Fruit fly (Drosophila melanogaster) whole organism, pupa: ENCODE measurements around the gene CG11714.

ENCODE experiments used
- CG10348 ChIP-seq: fragments of 200-800 bp; sonication (Bioruptor generic); IDR thresholded peaks from 2 replicates; pipeline ENCODE4 v1.3.6; 2022; ENCODE audit warnings: missing biosample characterization, missing genetic modification characterization
- CG12605 ChIP-seq: fragments of 200-800 bp; sonication (Bioruptor generic); IDR thresholded peaks from 2 replicates; pipeline ENCODE4 v1.3.6; 2022; ENCODE audit warnings: missing biosample characterization, missing genetic modification characterization
- CG13204 ChIP-seq: fragments of 200-800 bp; sonication (Bioruptor generic); optimal IDR thresholded peaks from 2 replicates; lab custom pipeline; 2018; ENCODE audit warnings: missing biosample characterization, mild to moderate bottlenecking, missing genetic modification characterization, moderate library complexity
- CG14655 ChIP-seq: fragments of 200-800 bp; sonication (Bioruptor generic); optimal IDR thresholded peaks from 3 replicates; lab custom pipeline; 2017; ENCODE audit warnings: mild to moderate bottlenecking, missing biosample characterization, missing genetic modification reagents, missing genetic modification characterization
- CG15710 ChIP-seq: fragments of 200-800 bp; sonication (Bioruptor generic); optimal IDR thresholded peaks from 2 replicates; lab custom pipeline; 2018; ENCODE audit warnings: missing biosample characterization, mild to moderate bottlenecking, missing genetic modification characterization, moderate library complexity
- CG17806 ChIP-seq: fragments of 200-800 bp; sonication (Bioruptor generic); optimal IDR thresholded peaks from 2 replicates; lab custom pipeline; 2018; ENCODE audit warnings: missing biosample characterization, mild to moderate bottlenecking, missing genetic modification characterization, moderate library complexity
- CG32121 ChIP-seq: fragments of 200-800 bp; sonication (Bioruptor generic); IDR thresholded peaks from 2 replicates; pipeline ENCODE4 v1.3.6; 2022; ENCODE audit warnings: missing biosample characterization, missing genetic modification characterization
- CG34367 ChIP-seq: fragments of 200-800 bp; sonication (Bioruptor generic); optimal IDR thresholded peaks from 2 replicates; lab custom pipeline; 2018; ENCODE audit warnings: missing biosample characterization, mild to moderate bottlenecking, missing genetic modification characterization
- CG4496 ChIP-seq: fragments of 200-800 bp; sonication (Bioruptor generic); IDR thresholded peaks from 3 replicates; pipeline ENCODE4 v1.3.6; 2022; ENCODE audit warnings: missing biosample characterization, missing genetic modification characterization
- CG8159 ChIP-seq: fragments of 200-800 bp; sonication (Bioruptor generic); optimal IDR thresholded peaks from 3 replicates; lab custom pipeline; 2018; ENCODE audit warnings: missing biosample characterization, mild to moderate bottlenecking, missing genetic modification characterization, moderate library complexity
- CG8301 ChIP-seq: fragments of 200-800 bp; sonication (Bioruptor generic); optimal IDR thresholded peaks from 2 replicates; lab custom pipeline; 2018; ENCODE audit warnings: missing biosample characterization, mild to moderate bottlenecking, missing genetic modification characterization
- CG9948 ChIP-seq: fragments of 200-800 bp; sonication (Bioruptor generic); optimal IDR thresholded peaks from 2 replicates; lab custom pipeline; 2018; ENCODE audit warnings: missing biosample characterization, mild to moderate bottlenecking, missing genetic modification characterization, moderate library complexity
- D1 ChIP-seq: fragments of 200-800 bp; sonication (Bioruptor generic); optimal IDR thresholded peaks from 2 replicates; lab custom pipeline; 2018; ENCODE audit warnings: missing biosample characterization, mild to moderate bottlenecking, missing genetic modification characterization, moderate library complexity
- EcR ChIP-seq: fragments of 200-800 bp; sonication (Bioruptor generic); optimal IDR thresholded peaks from 3 replicates; lab custom pipeline; 2019; ENCODE audit warnings: missing biosample characterization, missing genetic modification characterization, mild to moderate bottlenecking, moderate library complexity, missing genetic modification reagents
- Ets98B ChIP-seq: fragments of 200-800 bp; sonication (Bioruptor generic); IDR thresholded peaks from 2 replicates; pipeline ENCODE4 v1.3.6; 2022; ENCODE audit warnings: missing biosample characterization, missing genetic modification characterization
- Pif1A ChIP-seq: fragments of 200-800 bp; sonication (Bioruptor generic); optimal IDR thresholded peaks from 3 replicates; lab custom pipeline; 2016; ENCODE audit warnings: missing biosample characterization, missing genetic modification characterization
- Pif1B ChIP-seq: fragments of 200-800 bp; sonication (Bioruptor generic); optimal IDR thresholded peaks from 3 replicates; lab custom pipeline; 2016; ENCODE audit warnings: missing biosample characterization, missing genetic modification characterization
- Snoo ChIP-seq: fragments of 200-800 bp; sonication (Bioruptor generic); optimal IDR thresholded peaks from 3 replicates; lab custom pipeline; 2017; ENCODE audit warnings: missing biosample characterization, mild to moderate bottlenecking, missing genetic modification characterization, inconsistent platforms
- fd96Ca ChIP-seq: fragments of 200-800 bp; sonication (Bioruptor generic); IDR thresholded peaks from 3 replicates; pipeline ENCODE4 v1.3.6; 2022; ENCODE audit warnings: missing biosample characterization, missing genetic modification characterization
- gl ChIP-seq: fragments of 200-800 bp; sonication (Bioruptor generic); optimal IDR thresholded peaks from 2 replicates; lab custom pipeline; 2018; ENCODE audit warnings: missing biosample characterization, mild to moderate bottlenecking, missing genetic modification characterization
- rn ChIP-seq: fragments of 200-800 bp; sonication (Bioruptor generic); IDR thresholded peaks from 2 replicates; pipeline ENCODE4 v1.3.6; 2022; ENCODE audit warnings: missing biosample characterization, missing genetic modification characterization

Gene CG11714

DNA sequence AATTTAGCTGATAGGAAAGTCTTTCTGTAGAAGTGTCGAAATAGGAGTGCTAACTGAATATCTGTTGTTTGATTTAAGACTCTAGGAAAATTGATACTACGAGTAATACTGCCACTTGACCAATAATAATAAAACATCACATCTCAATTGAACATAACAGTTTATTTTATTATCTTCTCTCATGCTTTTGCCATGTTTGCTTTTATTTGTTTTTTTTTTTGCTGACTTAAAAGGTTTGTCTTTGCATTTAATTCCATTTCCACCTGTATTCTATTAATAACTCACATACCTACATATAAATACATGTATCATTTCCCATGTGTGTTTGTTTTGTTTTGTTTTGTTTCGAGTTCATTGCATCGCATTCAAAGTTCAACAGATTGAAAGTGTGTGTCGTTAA is at the start of gene CG11714, which contains the start of gene Fuca:
Gene CG11714, minus strand, starts transcription at position 101 of the 400 bp plus-strand sequence.
Gene Fuca, minus strand, starts transcription at position 101 of the 400 bp plus-strand sequence.
- TF ChIP-seq rn (GFP tag; lab: Robert Waterston, UW) = no peak
- no peak for TF ChIP-seq CG8159 (tag; lab: Kevin White, UChicago)
- TF ChIP-seq CG8301 (tag; lab: Kevin White, UChicago) = no peak
- TF ChIP-seq Snoo = no peak
- TF ChIP-seq CG17806 (tag; lab: Kevin White, UChicago) = no peak
- no peak for TF ChIP-seq CG14655 (GFP tag; lab: Kevin White, UChicago)
- no peak for TF ChIP-seq CG34367 (tag; lab: Kevin White, UChicago)
- TF ChIP-seq CG9948 (tag; lab: Kevin White, UChicago) = no peak
- no peak for TF ChIP-seq CG4496 (GFP tag; lab: Robert Waterston, UW)
- no peak for TF ChIP-seq EcR
- no peak for TF ChIP-seq CG10348 (GFP tag; lab: Robert Waterston, UW)
- no peak for TF ChIP-seq CG13204 (GFP tag; lab: Kevin White, UChicago)
- no peak for TF ChIP-seq CG32121 (GFP tag; lab: Robert Waterston, UW)
- TF ChIP-seq Pif1A (GFP tag; lab: Kevin White, UChicago) = no peak
- no peak for TF ChIP-seq CG12605

- TF ChIP-seq Pif1A (GFP tag; lab: Kevin White, UChicago) (no peak), EcR (no peak), CG10348 (GFP tag; lab: Robert Waterston, UW) (no peak)
These were observed 41.5 kb upstream of the CG11714 start, which contains the start of the genes CG46412 and CG33267 for dm6 chr3L:11563972-11564533. Gene CG46412 (minus strand): TSS chr3L:11564072. Gene CG33267 (plus strand): TSS chr3L:11564483.

dm6 chr3L:11561946-11562760 is 39.6 kb upstream of the CG11714 start, which contains the start of the genes CG7394 and Mob2:
Gene CG7394 (plus strand): TSS chr3L:11561996.
Gene Mob2 (minus strand): TSS chr3L:11562233.
- TF ChIP-seq gl (tag; lab: Kevin White, UChicago) (peak; percentile 13), CG12605 (peak; percentile 81), CG9948 (tag; lab: Kevin White, UChicago) (peak; percentile 75), CG17806 (tag; lab: Kevin White, UChicago) (peak; percentile 87), CG15710 (tag; lab: Kevin White, UChicago) (peak; percentile 81), Ets98B (GFP tag; lab: Robert Waterston, UW) (peak; percentile 87), Snoo (peak; percentile 81), Pif1A (GFP tag; lab: Kevin White, UChicago) (peak; percentile 88), rn (GFP tag; lab: Robert Waterston, UW) (peak; percentile 71), CG14655 (GFP tag; lab: Kevin White, UChicago) (peak; percentile 84), CG8159 (tag; lab: Kevin White, UChicago) (peak; percentile 81), CG8301 (tag; lab: Kevin White, UChicago) (peak; percentile 80), CG4496 (GFP tag; lab: Robert Waterston, UW) (peak; percentile 87), CG10348 (GFP tag; lab: Robert Waterston, UW) (peak; percentile 50; the same call in 1 of the 2 replicates), CG32121 (GFP tag; lab: Robert Waterston, UW) (peak; percentile 86; the same call in 1 of the 2 replicates), EcR (peak; percentile 17), fd96Ca (peak; percentile 90), CG13204 (GFP tag; lab: Kevin White, UChicago) (no peak), Pif1B (peak; percentile 87), CG34367 (tag; lab: Kevin White, UChicago) (peak; percentile 80), D1 (tag; lab: Kevin White, UChicago) (peak; percentile 85)

dm6 chr3L:11560885-11561284 is 38.4 kb upstream of the CG11714 start:
- TF ChIP-seq Ets98B (GFP tag; lab: Robert Waterston, UW) = no peak
- TF ChIP-seq rn (GFP tag; lab: Robert Waterston, UW) = no peak
- TF ChIP-seq CG15710 (tag; lab: Kevin White, UChicago) = no peak
- no peak for TF ChIP-seq CG9948 (tag; lab: Kevin White, UChicago)
- no peak for TF ChIP-seq CG32121 (GFP tag; lab: Robert Waterston, UW)
- TF ChIP-seq CG13204 (GFP tag; lab: Kevin White, UChicago) = peak; percentile 60
- TF ChIP-seq fd96Ca = no peak
- no peak for TF ChIP-seq gl (tag; lab: Kevin White, UChicago)
- TF ChIP-seq Snoo = no peak
- TF ChIP-seq EcR = peak; percentile 97
- no peak for TF ChIP-seq CG8301 (tag; lab: Kevin White, UChicago)
- no peak for TF ChIP-seq Pif1B
- no peak for TF ChIP-seq CG12605
- TF ChIP-seq CG17806 (tag; lab: Kevin White, UChicago) = no peak
- TF ChIP-seq CG10348 (GFP tag; lab: Robert Waterston, UW) = no peak
- TF ChIP-seq CG14655 (GFP tag; lab: Kevin White, UChicago) = no peak
- 0 out of 3 replicates have a peak, but pooled peaks have one; percentile 9 for TF ChIP-seq CG4496 (GFP tag; lab: Robert Waterston, UW)
- no peak for TF ChIP-seq CG34367 (tag; lab: Kevin White, UChicago)
- TF ChIP-seq Pif1A (GFP tag; lab: Kevin White, UChicago) = no peak
- TF ChIP-seq, all 21 proteins: peak for 3

dm6 chr3L:11557209-11557608 is 34.7 kb upstream of the CG11714 start:
- TF ChIP-seq CG12605 (peak; percentile 84), Pif1A (GFP tag; lab: Kevin White, UChicago) (peak; percentile 50), CG8301 (tag; lab: Kevin White, UChicago) (peak; percentile 73), CG32121 (GFP tag; lab: Robert Waterston, UW) (peak; percentile 26; the same call in 1 of the 2 replicates), CG8159 (tag; lab: Kevin White, UChicago) (peak; percentile 9), CG10348 (GFP tag; lab: Robert Waterston, UW) (no peak), CG13204 (GFP tag; lab: Kevin White, UChicago) (peak; percentile 73), rn (GFP tag; lab: Robert Waterston, UW) (no peak), CG9948 (tag; lab: Kevin White, UChicago) (peak; percentile 9), CG34367 (tag; lab: Kevin White, UChicago) (peak; percentile 33), Snoo (no peak), gl (tag; lab: Kevin White, UChicago) (peak; percentile 89), fd96Ca (peak; percentile 78), CG17806 (tag; lab: Kevin White, UChicago) (peak; percentile 21), CG14655 (GFP tag; lab: Kevin White, UChicago) (peak; percentile 77), CG15710 (tag; lab: Kevin White, UChicago) (no peak), D1 (tag; lab: Kevin White, UChicago) (no peak), CG4496 (GFP tag; lab: Robert Waterston, UW) (peak; percentile 74), Ets98B (GFP tag; lab: Robert Waterston, UW) (peak; percentile 76), Pif1B (peak; percentile 6), EcR (peak; percentile 6)
